Worm (Caenorhabditis elegans): ENCODE data around the gene C49H3.12.

Gene C49H3.12

ce11 chrIV:7946457-7946856 is 19.3 kb upstream of the C49H3.12 start, which contains the start of gene czw-1:
Gene czw-1 (minus strand): TSS chrIV:7946825.
- TF ChIP-seq flh-1 (GFP tag; optimal IDR thresholded peaks at IDR 0.05) (no peak), mab-5 (tag; optimal IDR thresholded peaks at IDR 0.05) (no peak), ztf-11 (tag; optimal IDR thresholded peaks at IDR 0.05) (no peak), lsy-2 (tag; optimal IDR thresholded peaks at IDR 0.05) (no peak), bed-3 (GFP tag; optimal IDR thresholded peaks at IDR 0.05) (no peak), ceh-83 (GFP tag; optimal IDR thresholded peaks at IDR 0.05) (no peak), nhr-28 (tag; optimal IDR thresholded peaks at IDR 0.05) (no peak), unc-39 (tag; optimal IDR thresholded peaks at IDR 0.05) (no peak), ham-2 (GFP tag; optimal IDR thresholded peaks at IDR 0.05) (no peak), ceh-43 (GFP tag; optimal IDR thresholded peaks at IDR 0.05) (no peak), cnd-1 (tag; optimal IDR thresholded peaks at IDR 0.05) (no peak), blmp-1 (tag; optimal IDR thresholded peaks at IDR 0.05) (no peak), unc-120 (tag; optimal IDR thresholded peaks at IDR 0.05; ENCODE audit: poor library complexity, severe bottlenecking) (no peak), unc-62 (GFP tag; optimal IDR thresholded peaks at IDR 0.05) (no peak), ceh-39 (tag; optimal IDR thresholded peaks at IDR 0.05) (no peak), lin-32 (GFP tag; optimal IDR thresholded peaks at IDR 0.05) (no peak)

DNA sequence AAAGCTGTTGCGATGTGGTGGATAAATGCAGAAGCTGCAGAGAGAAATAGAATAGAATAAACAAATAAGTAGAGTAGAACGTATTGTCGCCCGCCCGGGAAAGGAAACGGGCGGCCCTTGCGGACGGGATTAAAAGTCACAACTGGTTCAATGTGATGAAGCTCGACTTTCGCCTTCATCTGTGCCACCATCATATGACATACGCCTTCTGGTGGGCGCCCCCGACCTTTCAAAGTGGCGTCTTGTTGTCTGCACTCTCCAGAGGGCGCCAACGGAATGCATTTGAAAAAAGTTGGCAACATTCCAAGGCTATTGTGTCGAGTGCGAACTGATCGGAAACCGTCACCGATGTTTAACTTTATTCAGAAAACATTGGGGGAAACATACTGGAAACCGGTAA is 16.2 kb upstream of the C49H3.12 start:
- TF ChIP-seq nhr-2 (tag; optimal IDR thresholded peaks at IDR 0.05) (no peak), elt-1 (tag; optimal IDR thresholded peaks at IDR 0.05; ENCODE audit: borderline replicate concordance, insufficient read depth) (no peak), tbx-8 (GFP tag; optimal IDR thresholded peaks at IDR 0.05) (no peak), ces-1 (GFP tag; optimal IDR thresholded peaks at IDR 0.05) (no peak), M03D4.4 (tag; optimal IDR thresholded peaks at IDR 0.05) (no peak), ceh-83 (GFP tag; optimal IDR thresholded peaks at IDR 0.05) (no peak), unc-39 (tag; optimal IDR thresholded peaks at IDR 0.05) (no peak), sem-2 (GFP tag; optimal IDR thresholded peaks at IDR 0.05) (no peak), lin-32 (GFP tag; optimal IDR thresholded peaks at IDR 0.05) (no peak), lsy-2 (tag; optimal IDR thresholded peaks at IDR 0.05) (no peak), flh-1 (GFP tag; optimal IDR thresholded peaks at IDR 0.05) (no peak), ceh-43 (GFP tag; optimal IDR thresholded peaks at IDR 0.05) (no peak), ztf-11 (tag; optimal IDR thresholded peaks at IDR 0.05) (no peak), mls-2 (tag; optimal IDR thresholded peaks at IDR 0.05) (no peak), drap-1 (GFP tag; optimal IDR thresholded peaks at IDR 0.05) (no peak)

DNA sequence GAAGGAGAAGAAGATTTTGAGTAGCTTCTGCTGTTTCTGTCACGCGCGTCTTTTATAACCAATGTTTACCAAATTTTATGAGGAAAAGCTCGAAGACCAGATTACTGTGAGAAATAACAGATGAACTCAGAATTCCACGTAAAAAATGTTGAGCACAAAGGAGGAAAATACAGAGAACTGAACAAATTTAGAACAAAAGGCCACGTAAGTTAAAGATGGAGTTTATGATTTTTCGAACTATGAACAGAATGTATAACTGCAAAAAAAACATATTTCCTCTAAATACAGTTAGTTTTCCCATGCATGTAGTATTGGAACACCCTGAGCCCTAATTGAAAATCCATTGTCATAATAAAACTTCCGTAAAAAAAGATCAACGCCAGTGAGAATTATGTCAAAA is 13.8 kb upstream of the C49H3.12 start, which contains the start of gene exc-9:
Gene exc-9, minus strand, starts transcription at position 101 of the 400 bp plus-strand sequence.
- TF ChIP-seq tbx-8 (GFP tag; optimal IDR thresholded peaks at IDR 0.05) (no peak), lin-13 (tag; optimal IDR thresholded peaks at IDR 0.05) (no peak), elt-1 (tag; optimal IDR thresholded peaks at IDR 0.05; ENCODE audit: borderline replicate concordance, insufficient read depth) (no peak), cnd-1 (tag; optimal IDR thresholded peaks at IDR 0.05) (no peak), elt-3 (tag; optimal IDR thresholded peaks at IDR 0.05) (no peak), nhr-2 (tag; optimal IDR thresholded peaks at IDR 0.05) (no peak), ham-2 (GFP tag; optimal IDR thresholded peaks at IDR 0.05) (no peak), drap-1 (GFP tag; optimal IDR thresholded peaks at IDR 0.05) (no peak), nhr-237 (tag; optimal IDR thresholded peaks at IDR 0.05) (no peak), ceh-83 (GFP tag; optimal IDR thresholded peaks at IDR 0.05) (no peak), mab-5 (tag; optimal IDR thresholded peaks at IDR 0.05) (no peak), unc-62 (GFP tag; optimal IDR thresholded peaks at IDR 0.05) (no peak), lin-32 (GFP tag; optimal IDR thresholded peaks at IDR 0.05) (no peak), ceh-39 (tag; optimal IDR thresholded peaks at IDR 0.05) (no peak), snpc-4 (tag; optimal IDR thresholded peaks at IDR 0.05) (no peak), lsy-2 (tag; optimal IDR thresholded peaks at IDR 0.05) (no peak), ceh-43 (GFP tag; optimal IDR thresholded peaks at IDR 0.05) (no peak), nhr-28 (tag; optimal IDR thresholded peaks at IDR 0.05) (no peak), blmp-1 (tag; optimal IDR thresholded peaks at IDR 0.05) (no peak)

DNA sequence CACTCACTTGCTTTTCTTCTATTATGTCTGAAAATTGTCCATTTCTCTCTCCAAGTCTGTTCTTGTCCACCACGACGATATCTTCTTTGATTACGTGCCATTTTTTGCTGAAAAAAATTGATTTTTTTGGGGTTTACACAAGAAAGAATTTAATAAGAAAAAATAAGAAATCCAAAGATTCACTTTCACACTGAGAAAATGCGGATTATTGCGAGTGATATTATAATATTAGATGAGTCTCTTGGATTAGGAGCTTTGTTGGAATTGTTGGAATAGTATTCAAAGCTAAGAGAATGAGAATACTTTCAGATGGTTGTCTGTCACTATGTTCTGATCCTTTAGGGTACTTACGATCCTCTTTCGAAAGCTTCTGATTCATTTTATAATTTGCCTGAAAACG is 11.7 kb upstream of the C49H3.12 start, which contains the start of gene F20D12.7:
Gene F20D12.7, minus strand, starts transcription at position 101 of the 400 bp plus-strand sequence.
- TF ChIP-seq ces-1 (GFP tag; optimal IDR thresholded peaks at IDR 0.05) = no peak
- TF ChIP-seq cnd-1 (tag; optimal IDR thresholded peaks at IDR 0.05) = no peak
- no peak for TF ChIP-seq ceh-83 (GFP tag; optimal IDR thresholded peaks at IDR 0.05)
- TF ChIP-seq elt-3 (tag; optimal IDR thresholded peaks at IDR 0.05) = no peak
- TF ChIP-seq nhr-76 (tag; optimal IDR thresholded peaks at IDR 0.05) = no peak
- TF ChIP-seq elt-1 (tag; optimal IDR thresholded peaks at IDR 0.05; ENCODE audit: borderline replicate concordance, insufficient read depth) = no peak
- no peak for TF ChIP-seq pha-4 (tag; optimal IDR thresholded peaks at IDR 0.05)
- no peak for TF ChIP-seq zip-8 (tag; optimal IDR thresholded peaks at IDR 0.05)
- no peak for TF ChIP-seq ceh-39 (tag; optimal IDR thresholded peaks at IDR 0.05)
- TF ChIP-seq snpc-4 (tag; optimal IDR thresholded peaks at IDR 0.05) = no peak
- TF ChIP-seq mep-1 (tag; optimal IDR thresholded peaks at IDR 0.05) = no peak
- no peak for TF ChIP-seq unc-120 (tag; optimal IDR thresholded peaks at IDR 0.05; ENCODE audit: poor library complexity, severe bottlenecking)
- no peak for TF ChIP-seq unc-39 (tag; optimal IDR thresholded peaks at IDR 0.05)
- TF ChIP-seq hlh-1 (tag; optimal IDR thresholded peaks at IDR 0.05) = no peak
- TF ChIP-seq ham-2 (GFP tag; optimal IDR thresholded peaks at IDR 0.05) = no peak
- no peak for TF ChIP-seq mls-2 (tag; optimal IDR thresholded peaks at IDR 0.05)
- TF ChIP-seq blmp-1 (tag; optimal IDR thresholded peaks at IDR 0.05) = no peak

All from whole organism, mixed stage, embryonic.